Worm (Caenorhabditis elegans): Measurements from ENCODE around the gene hot-2.
A peak's percentile ranks its signal among the peaks of the same experiment; 100 is the strongest.

Gene hot-2

DNA sequence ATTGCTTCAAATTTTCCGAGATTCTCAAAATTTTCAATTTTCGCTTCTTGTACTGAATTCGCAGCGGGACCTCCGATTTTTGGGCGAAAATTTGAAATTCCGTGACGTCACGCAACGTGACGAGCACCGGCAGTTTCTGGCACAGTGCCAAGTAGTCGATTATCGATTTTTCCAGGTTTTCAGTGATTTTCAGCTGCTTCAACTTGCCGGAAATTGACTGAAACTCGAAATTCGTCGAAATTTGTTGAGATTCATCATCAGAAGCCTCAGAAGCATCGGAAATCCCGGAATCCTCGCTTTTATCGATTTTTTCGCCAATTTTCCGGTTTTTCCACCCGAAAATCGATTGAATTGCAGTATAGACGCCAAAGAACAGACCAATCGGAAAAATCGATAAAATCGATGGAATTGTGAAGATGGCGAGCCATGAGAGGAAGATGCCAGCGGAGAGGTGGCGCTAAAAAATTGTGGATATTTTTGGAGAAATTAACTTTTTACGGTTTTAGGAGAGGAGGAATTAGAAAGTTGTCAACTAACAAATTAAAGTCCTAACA is 42.6 kb upstream of the hot-2 start:
- TF ChIP-seq somi-1 (GFP tag; optimal IDR thresholded peaks at IDR 0.05) (no peak), mel-28 (tag; optimal IDR thresholded peaks at IDR 0.05; ENCODE audit: borderline replicate concordance) (no peak), attf-6 (GFP tag; IDR thresholded peaks at IDR 0.05) (no peak), zim-3 (tag; optimal IDR thresholded peaks at IDR 0.05) (no peak), F37B4.10 (GFP tag; IDR thresholded peaks at IDR 0.05) (no peak), lin-40 (tag; optimal IDR thresholded peaks at IDR 0.05) (no peak), egrh-3 (GFP tag; IDR thresholded peaks at IDR 0.05) (no peak), tbx-9 (tag; optimal IDR thresholded peaks at IDR 0.05; ENCODE audit: borderline replicate concordance) (no peak), ztf-22 (GFP tag; optimal IDR thresholded peaks at IDR 0.05) (no peak), pha-4 (tag; optimal IDR thresholded peaks at IDR 0.05) (no peak), gei-17 (GFP tag; optimal IDR thresholded peaks at IDR 0.05) (no peak), snpc-4 (GFP tag; optimal IDR thresholded peaks at IDR 0.05) (no peak), snpc-4 (tag; optimal IDR thresholded peaks at IDR 0.05) (no peak), attf-5 (GFP tag; optimal IDR thresholded peaks at IDR 0.05) (no peak), Y67H2A.10 (GFP tag; conservative IDR thresholded peaks at IDR 0.05) (no peak), hlh-26 (GFP tag; conservative IDR thresholded peaks at IDR 0.05) (no peak), C06A6.2 (GFP tag; conservative IDR thresholded peaks at IDR 0.05) (no peak), sdz-38 (tag; optimal IDR thresholded peaks at IDR 0.05) (no peak), Y53G8AR.9 (GFP tag; conservative IDR thresholded peaks at IDR 0.05) (no peak), B0035.1 (tag; optimal IDR thresholded peaks at IDR 0.05) (no peak)

DNA sequence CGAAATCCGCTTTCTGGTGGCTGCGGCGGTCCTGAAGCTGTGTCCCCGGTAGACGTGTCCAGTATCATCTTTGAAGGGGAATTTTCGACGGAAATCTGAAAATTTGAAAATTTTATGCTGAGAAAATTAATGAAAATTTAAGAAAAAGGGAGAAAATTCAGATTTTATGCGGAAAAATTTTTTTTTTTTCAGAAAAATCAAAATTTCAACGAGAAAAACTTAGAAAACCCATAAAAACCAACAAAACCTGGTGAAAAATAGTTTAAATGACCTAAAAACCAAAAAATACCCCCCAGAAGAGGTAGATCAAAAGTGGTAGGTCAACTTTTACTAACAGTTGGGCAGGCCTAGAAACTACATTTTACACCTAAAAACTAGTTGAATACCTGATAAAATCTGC is 41.1 kb upstream of the hot-2 start, which contains the start of gene Y39B6A.10:
Gene Y39B6A.10 (minus strand): TSS at position 101 of the 400 bp plus-strand sequence.
- TF ChIP-seq dpl-1 (GFP tag; optimal IDR thresholded peaks at IDR 0.05) (peak; percentile 26), ztf-22 (GFP tag; optimal IDR thresholded peaks at IDR 0.05) (no peak), efl-1 (GFP tag; optimal IDR thresholded peaks at IDR 0.05) (peak; percentile 66), madf-8 (GFP tag; conservative IDR thresholded peaks at IDR 0.05) (peak; percentile 36)

DNA sequence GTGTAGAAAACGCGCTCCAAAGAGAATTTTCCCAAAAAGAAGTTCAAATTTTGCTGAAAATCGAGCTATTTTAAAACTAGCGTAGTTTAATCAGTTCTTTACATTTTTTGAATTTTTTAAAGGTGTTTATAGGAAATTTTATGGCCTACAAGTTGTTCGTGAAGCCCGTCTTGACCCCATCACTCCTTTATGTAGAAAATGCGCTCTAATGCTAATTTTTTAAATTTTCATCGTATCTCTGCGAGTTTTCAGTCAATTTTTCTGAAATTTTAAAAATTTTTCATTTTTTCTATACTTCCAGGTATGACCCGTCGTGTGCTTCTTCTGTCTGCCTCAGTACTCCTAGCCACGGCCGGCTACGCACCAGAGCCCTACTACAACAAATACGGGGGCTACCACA is 38.4 kb upstream of the hot-2 start, which contains the start of gene Y39B6A.9:
Gene Y39B6A.9 (plus strand): TSS at position 301 of the 400 bp plus-strand sequence.
- TF ChIP-seq die-1 (tag; optimal IDR thresholded peaks at IDR 0.05): no peak
- TF ChIP-seq ztf-26 (tag; optimal IDR thresholded peaks at IDR 0.05): no peak
- TF ChIP-seq hlh-26 (GFP tag; conservative IDR thresholded peaks at IDR 0.05): no peak
- TF ChIP-seq F52B5.7 (tag; optimal IDR thresholded peaks at IDR 0.05): no peak
- TF ChIP-seq B0019.2 (GFP tag; conservative IDR thresholded peaks at IDR 0.05): no peak
- TF ChIP-seq sptf-2 (GFP tag; optimal IDR thresholded peaks at IDR 0.05): no peak
- no peak for TF ChIP-seq ceh-58 (GFP tag; IDR thresholded peaks at IDR 0.05)
- TF ChIP-seq T07F8.4 (tag; optimal IDR thresholded peaks at IDR 0.05): no peak
- no peak for TF ChIP-seq F22D6.2 (tag; optimal IDR thresholded peaks at IDR 0.05)
- no peak for TF ChIP-seq ceh-40 (GFP tag; IDR thresholded peaks at IDR 0.05)
- TF ChIP-seq gei-17 (GFP tag; optimal IDR thresholded peaks at IDR 0.05): no peak

DNA sequence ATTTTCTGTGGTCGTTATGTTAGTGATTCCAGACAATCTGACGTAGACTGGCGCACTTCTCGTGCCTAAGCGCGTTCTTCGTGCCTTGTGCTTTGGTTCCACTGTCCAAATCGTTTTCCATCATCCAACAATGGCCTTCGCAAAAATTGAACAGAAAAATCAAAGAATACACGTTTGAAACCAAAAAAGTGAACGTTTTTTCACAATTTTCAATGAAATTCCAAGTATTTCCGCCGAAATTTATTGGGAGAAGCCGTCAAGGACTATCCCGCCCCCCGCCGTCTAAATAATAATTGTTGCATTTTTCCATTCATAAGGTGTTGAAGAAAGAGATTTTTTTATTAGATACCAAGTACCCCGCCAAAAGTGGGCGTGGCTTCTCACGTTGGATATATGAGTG is 34.1 kb upstream of the hot-2 start, which contains the start of gene cpg-23:
Gene cpg-23 (plus strand): TSS at position 301 of the 400 bp plus-strand sequence.
- TF ChIP-seq mxl-1 (tag; optimal IDR thresholded peaks at IDR 0.05) (no peak), ztf-22 (GFP tag; optimal IDR thresholded peaks at IDR 0.05) (no peak), lin-26 (GFP tag; IDR thresholded peaks at IDR 0.05) (no peak), attf-5 (GFP tag; optimal IDR thresholded peaks at IDR 0.05) (no peak), ceh-91 (GFP tag; IDR thresholded peaks at IDR 0.05) (no peak), ets-4 (GFP tag; optimal IDR thresholded peaks at IDR 0.05) (no peak), ZK185.1 (tag; optimal IDR thresholded peaks at IDR 0.05; ENCODE audit: poor library complexity, severe bottlenecking) (no peak), F49E8.2 (tag; optimal IDR thresholded peaks at IDR 0.05; ENCODE audit: insufficient read depth) (no peak), dpl-1 (GFP tag; optimal IDR thresholded peaks at IDR 0.05) (no peak), Y53F4B.3 (GFP tag; IDR thresholded peaks at IDR 0.05) (no peak), fkh-3 (tag; optimal IDR thresholded peaks at IDR 0.05) (no peak), die-1 (tag; optimal IDR thresholded peaks at IDR 0.05) (no peak), nfya-1 (tag; optimal IDR thresholded peaks at IDR 0.05; ENCODE audit: borderline replicate concordance, insufficient read depth) (no peak), C17E4.6 (GFP tag; IDR thresholded peaks at IDR 0.05) (no peak), athp-1 (tag; optimal IDR thresholded peaks at IDR 0.05) (no peak), aptf-3 (GFP tag; IDR thresholded peaks at IDR 0.05) (no peak), xnd-1 (tag; optimal IDR thresholded peaks at IDR 0.05) (no peak)
